Worm (Caenorhabditis elegans) whole organism, L4 larva: ENCODE measurements around the gene str-4.

ENCODE experiments used
- D1046.2 ChIP-seq: fragments of 200-800 bp; sonication (Bioruptor generic); IDR thresholded peaks from 2 replicates; pipeline ENCODE4 v1.3.6; 2022; ENCODE audit warnings: missing genetic modification characterization, missing compliant biosample characterization
- F10B5.3 ChIP-seq: sonication (generic microtip); optimal IDR thresholded peaks from 2 replicates; lab custom pipeline; 2016; ENCODE audit warnings: mild to moderate bottlenecking, missing genetic modification characterization, missing compliant biosample characterization
- F44E2.7 ChIP-seq: fragments of 200-800 bp; sonication (Bioruptor generic); IDR thresholded peaks from 2 replicates; pipeline ENCODE4 v2.1.2; 2022; ENCODE audit warnings: missing genetic modification characterization, missing compliant biosample characterization
- R02D3.7 ChIP-seq: fragments of 150-350 bp; sonication (generic microtip); optimal IDR thresholded peaks from 3 replicates; lab custom pipeline; 2014; ENCODE audit warnings: missing biosample characterization, missing genetic modification characterization
- T26A8.4 ChIP-seq: fragments of 200-800 bp; sonication (Bioruptor generic); IDR thresholded peaks from 2 replicates; pipeline ENCODE4 v1.3.6; 2022; ENCODE audit warnings: missing genetic modification characterization, missing compliant biosample characterization
- Y5F2A.4 ChIP-seq: fragments of 200-800 bp; sonication (Bioruptor generic); optimal IDR thresholded peaks from 2 replicates; lab custom pipeline; 2018; ENCODE audit warnings: mild to moderate bottlenecking, missing genetic modification characterization, missing compliant biosample characterization
- ZK337.2 ChIP-seq: fragments of 200-800 bp; sonication (Bioruptor generic); IDR thresholded peaks from 2 replicates; pipeline ENCODE4 v1.3.6; 2022; ENCODE audit warnings: missing genetic modification reagents, missing genetic modification characterization, missing compliant biosample characterization
- aha-1 ChIP-seq: fragments of 150-350 bp; peaks from one replicate; lab custom pipeline; 2014; ENCODE audit warnings: missing biosample characterization, missing genetic modification characterization
- ama-1 ChIP-seq: fragments of 150-350 bp; optimal IDR thresholded peaks from 2 replicates; lab custom pipeline; 2014; ENCODE audit warnings: inconsistent platforms, mixed read lengths
- ceh-44 ChIP-seq: fragments of 200-800 bp; sonication (Bioruptor generic); IDR thresholded peaks from 2 replicates; pipeline ENCODE4 v1.3.6; 2022; ENCODE audit warnings: missing genetic modification reagents, missing genetic modification characterization, missing compliant biosample characterization
- daf-16 ChIP-seq, 3 experiments: sonication (generic microtip); optimal IDR thresholded peaks; 2 replicates each; lab custom pipeline; 2016 to 2017; ENCODE audit warnings: missing genetic modification characterization in 3 of 3, missing genetic modification reagents in 3 of 3, mild to moderate bottlenecking in 2 of 3, missing compliant biosample characterization in 2 of 3, missing biosample characterization in 1 of 3, moderate library complexity in 1 of 3
- dmd-8 ChIP-seq: fragments of 200-800 bp; sonication (Bioruptor generic); IDR thresholded peaks from 2 replicates; pipeline ENCODE4 v1.3.6; 2022; ENCODE audit warnings: missing genetic modification characterization, missing compliant biosample characterization
- dve-1 ChIP-seq: sonication (generic microtip); optimal IDR thresholded peaks from 2 replicates; lab custom pipeline; 2017; ENCODE audit warnings: antibody characterized with exemption, mild to moderate bottlenecking, missing genetic modification characterization, missing compliant biosample characterization; ENCODE audit not compliant: insufficient read depth
- egl-43 ChIP-seq: fragments of 200-800 bp; sonication (Bioruptor generic); IDR thresholded peaks from 2 replicates; pipeline ENCODE4 v1.3.6; 2022; ENCODE audit warnings: missing genetic modification reagents, missing genetic modification characterization, missing compliant biosample characterization
- hlh-11 ChIP-seq: fragments of 200-800 bp; sonication (Bioruptor generic); optimal IDR thresholded peaks from 2 replicates; lab custom pipeline; 2018; ENCODE audit warnings: mild to moderate bottlenecking, missing genetic modification characterization, missing compliant biosample characterization
- jun-1 ChIP-seq: fragments of 150-350 bp; optimal IDR thresholded peaks from 2 replicates; lab custom pipeline; 2014; ENCODE audit warnings: missing biosample characterization, missing genetic modification reagents, missing genetic modification characterization
- lin-13 ChIP-seq: fragments of 150-350 bp; optimal IDR thresholded peaks from 2 replicates; lab custom pipeline; 2014; ENCODE audit warnings: missing biosample characterization, missing genetic modification reagents, missing genetic modification characterization
- lin-15B ChIP-seq: fragments of 150-350 bp; sonication (generic microtip); optimal IDR thresholded peaks from 3 replicates; lab custom pipeline; 2014; ENCODE audit warnings: missing biosample characterization, missing genetic modification characterization
- nhr-10 ChIP-seq: fragments of 150-350 bp; optimal IDR thresholded peaks from 2 replicates; lab custom pipeline; 2014; ENCODE audit warnings: missing biosample characterization, missing genetic modification characterization
- nhr-11 ChIP-seq: fragments of 150-350 bp; optimal IDR thresholded peaks from 2 replicates; lab custom pipeline; 2014; ENCODE audit warnings: missing biosample characterization, missing genetic modification characterization
- nhr-111 ChIP-seq: fragments of 200-800 bp; sonication (Bioruptor generic); optimal IDR thresholded peaks from 2 replicates; lab custom pipeline; 2018; ENCODE audit warnings: mild to moderate bottlenecking, missing genetic modification characterization, missing compliant biosample characterization
- nhr-28 ChIP-seq: fragments of 150-350 bp; optimal IDR thresholded peaks from 2 replicates; lab custom pipeline; 2014; ENCODE audit warnings: missing biosample characterization, missing genetic modification characterization
- nhr-41 ChIP-seq: fragments of 200-800 bp; sonication (Bioruptor generic); IDR thresholded peaks from 2 replicates; pipeline ENCODE4 v1.3.6; 2022; ENCODE audit warnings: missing genetic modification reagents, missing genetic modification characterization, missing compliant biosample characterization
- nhr-6 ChIP-seq: fragments of 150-350 bp; optimal IDR thresholded peaks from 2 replicates; lab custom pipeline; 2014; ENCODE audit warnings: missing biosample characterization, missing genetic modification characterization
- pha-4 ChIP-seq, 2 experiments: fragments of 150-350 bp in 1 of 2; fragments of 200-800 bp in 1 of 2; sonication (Bioruptor generic) in 1 of 2; IDR thresholded peaks in 1 of 2; optimal IDR thresholded peaks in 1 of 2; 2 replicates each; pipeline versions ENCODE4 v1.3.6 to Lab custom; 2014 to 2022; ENCODE audit warnings: missing genetic modification characterization in 2 of 2, missing genetic modification reagents in 2 of 2, missing biosample characterization in 1 of 2, missing compliant biosample characterization in 1 of 2
- php-3 ChIP-seq: fragments of 200-800 bp; sonication (Bioruptor generic); IDR thresholded peaks from 2 replicates; pipeline ENCODE4 v1.3.6; 2022; ENCODE audit warnings: missing genetic modification reagents, missing genetic modification characterization, missing compliant biosample characterization
- pqm-1 ChIP-seq: sonication (generic microtip); optimal IDR thresholded peaks from 2 replicates; lab custom pipeline; 2017; ENCODE audit warnings: missing biosample characterization, missing genetic modification characterization
- rbr-2 ChIP-seq: sonication (generic microtip); optimal IDR thresholded peaks from 2 replicates; lab custom pipeline; 2016; ENCODE audit warnings: missing genotype, missing genetic modification characterization, missing compliant biosample characterization
- set-16 ChIP-seq: fragments of 200-800 bp; sonication (Bioruptor generic); IDR thresholded peaks from 2 replicates; pipeline ENCODE4 v1.3.6; 2022; ENCODE audit warnings: missing genetic modification reagents, missing genetic modification characterization, missing compliant biosample characterization
- unc-62 ChIP-seq, 3 experiments: fragments of 150-350 bp in 1 of 3; sonication (generic microtip); optimal IDR thresholded peaks in 2 of 3; peaks in 1 of 3; 1 replicate in 1 of 3; 2 replicates in 2 of 3; lab custom pipeline; 2014 to 2017; ENCODE audit warnings: missing biosample characterization in 3 of 3, missing genetic modification characterization in 3 of 3, missing genetic modification reagents in 3 of 3, missing genotype in 1 of 3
- zfp-3 ChIP-seq: fragments of 200-800 bp; sonication (Bioruptor generic); conservative IDR thresholded peaks from 2 replicates; pipeline ENCODE4 v1.3.6; 2022; ENCODE audit warnings: missing genetic modification reagents, missing genetic modification characterization, missing compliant biosample characterization
- ztf-11 ChIP-seq: fragments of 150-350 bp; optimal IDR thresholded peaks from 2 replicates; lab custom pipeline; 2014; ENCODE audit warnings: missing biosample characterization, missing genetic modification characterization
- ztf-7 ChIP-seq: fragments of 150-350 bp; optimal IDR thresholded peaks from 2 replicates; lab custom pipeline; 2014; ENCODE audit warnings: missing biosample characterization, missing genetic modification characterization

Gene str-4

ce11 chrV:13339633-13340290 lies at the start of gene str-4, which contains the start of gene lgc-48:
str-4 (minus strand) TSS chrV:13339733.
lgc-48 (plus strand) TSS chrV:13340240.
- TF ChIP-seq unc-62 (GFP tag; optimal IDR thresholded peaks at IDR 0.05 in 1 of 2; lab: Kevin White, UChicago) (peak in 1 of 2 experiments; percentile 11), unc-62 (tag; optimal IDR thresholded peaks at IDR 0.05; lab: Kevin White, UChicago) (no peak), ztf-7 (no peak)

DNA sequence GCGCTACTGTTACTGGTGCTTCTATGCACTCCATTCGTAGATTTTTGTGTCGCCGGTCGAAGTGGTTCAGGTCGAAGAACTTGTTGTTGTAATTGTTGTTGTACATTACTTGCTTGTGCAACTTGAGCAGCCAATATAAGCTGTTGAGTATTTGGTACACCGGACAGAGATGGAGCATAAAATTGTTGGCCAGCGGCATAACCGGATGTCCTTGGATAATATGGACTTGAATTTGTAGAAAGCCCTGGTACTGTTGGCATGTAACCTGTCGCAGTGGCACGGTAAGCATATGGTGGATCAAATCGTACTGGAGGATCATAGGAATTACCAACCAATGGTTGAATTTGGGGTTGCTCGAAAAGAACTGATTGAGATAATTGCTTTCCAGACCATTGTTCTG lies 49.4 kb upstream of the str-4 start:
- TF ChIP-seq unc-62 (GFP tag; optimal IDR thresholded peaks at IDR 0.05 in 1 of 2; lab: Kevin White, UChicago) = peak in 1 of 2 experiments; percentile 92
- no peak for TF ChIP-seq unc-62 (tag; optimal IDR thresholded peaks at IDR 0.05; lab: Kevin White, UChicago)
- TF ChIP-seq dmd-8 (GFP tag; lab: Robert Waterston, UW) = 0 out of 2 replicates have a peak, but pooled peaks have one; percentile 51
- TF ChIP-seq Y5F2A.4 (GFP tag; lab: Kevin White, UChicago) = no peak

DNA sequence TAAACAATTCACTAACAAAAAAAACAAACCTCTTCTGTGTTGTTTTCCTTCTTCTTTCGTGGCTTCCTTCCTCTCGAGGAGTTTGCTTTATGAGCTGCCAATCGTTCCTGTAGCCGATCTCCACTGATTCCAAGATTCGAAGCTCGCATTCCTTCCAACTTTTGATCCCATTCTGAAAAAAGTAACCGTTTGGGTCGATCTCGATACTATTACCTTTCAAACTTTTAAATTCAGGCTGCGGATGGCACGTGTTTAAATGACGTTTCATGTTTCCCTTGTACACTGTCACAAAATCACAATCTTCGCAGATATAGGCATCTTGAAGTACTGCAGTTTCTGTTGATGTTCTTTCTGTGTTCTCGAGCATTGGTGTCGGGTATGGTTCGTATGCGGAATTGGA lies 47.9 kb upstream of the str-4 start:
- TF ChIP-seq aha-1 = peak; percentile 94
- no peak for TF ChIP-seq dve-1 (tag; lab: Kevin White, UChicago)

DNA sequence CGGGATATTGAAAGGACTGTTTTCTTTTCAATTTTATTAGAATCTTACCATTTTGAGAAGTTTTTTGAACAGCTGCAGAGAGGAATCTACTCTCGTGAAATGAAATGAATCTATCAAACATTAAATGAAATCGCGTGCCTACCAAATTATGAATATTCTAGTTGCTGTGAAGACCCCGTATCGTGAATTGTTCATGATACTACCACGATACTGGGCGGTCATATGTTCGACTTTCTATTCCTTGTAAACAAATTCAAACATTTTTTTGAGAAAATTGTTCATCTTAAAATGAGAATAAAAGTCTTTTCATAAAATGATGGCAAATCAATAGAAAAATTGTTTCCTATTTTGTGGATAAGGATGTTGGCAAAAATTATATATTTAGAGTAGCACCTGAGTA lies 46.3 kb upstream of the str-4 start, which contains the start of gene gcy-34:
Gene gcy-34 (minus strand): TSS at position 101 of the 400 bp plus-strand sequence.
- TF ChIP-seq pha-4 (GFP tag; IDR thresholded peaks at IDR 0.05; lab: Robert Waterston, UW) (no peak), pha-4 (tag; optimal IDR thresholded peaks at IDR 0.05; lab: Kevin White, UChicago) (no peak), egl-43 (GFP tag; lab: Robert Waterston, UW) (no peak), D1046.2 (GFP tag; lab: Robert Waterston, UW) (no peak), zfp-3 (GFP tag; lab: Robert Waterston, UW) (no peak), lin-15B (tag; lab: Kevin White, UChicago) (no peak), hlh-11 (tag; lab: Kevin White, UChicago) (no peak), jun-1 (tag; lab: Kevin White, UChicago) (no peak), F44E2.7 (no peak), ama-1 (lab: Kevin White, UChicago) (no peak), nhr-111 (GFP tag; lab: Kevin White, UChicago) (no peak), pqm-1 (tag; lab: Kevin White, UChicago) (no peak), R02D3.7 (tag; lab: Kevin White, UChicago) (no peak)

- TF ChIP-seq lin-13 (no peak), nhr-11 (tag; lab: Kevin White, UChicago) (no peak), ceh-44 (GFP tag; lab: Robert Waterston, UW) (no peak), set-16 (no peak), daf-16 (GFP tag; optimal IDR thresholded peaks at IDR 0.05; lab: Kevin White, UChicago) (no peak), daf-16 (tag; optimal IDR thresholded peaks at IDR 0.05; lab: Kevin White, UChicago) (peak; percentile 57), ZK337.2 (GFP tag; lab: Robert Waterston, UW) (no peak), dve-1 (tag; lab: Kevin White, UChicago) (peak; percentile 60), rbr-2 (tag; lab: Kevin White, UChicago) (no peak), nhr-6 (tag; lab: Kevin White, UChicago) (peak; percentile 46), nhr-28 (tag; lab: Kevin White, UChicago) (peak; percentile 38), nhr-41 (no peak), hlh-11 (tag; lab: Kevin White, UChicago) (peak; percentile 24), T26A8.4 (no peak), nhr-10 (tag; lab: Kevin White, UChicago) (no peak), pqm-1 (tag; lab: Kevin White, UChicago) (peak; percentile 60), zfp-3 (GFP tag; lab: Robert Waterston, UW) (no peak), ztf-11 (tag; lab: Kevin White, UChicago) (no peak), php-3 (no peak), F10B5.3 (no peak)
Observed at ce11 chrV:13380980-13381379, 41.4 kb upstream of the str-4 start, which contains the start of gene cpz-2. cpz-2 (plus strand) TSS chrV:13381189.
